Fruit fly (Drosophila melanogaster) whole organism, pupa: ENCODE data around the gene CG14866.
A peak's percentile ranks its signal among the peaks of the same experiment; 100 is the strongest.

Source experiments
- CG10348 ChIP-seq: fragments of 200-800 bp; sonication (Bioruptor generic); IDR thresholded peaks from 2 replicates; pipeline ENCODE4 v1.3.6; 2022; ENCODE audit warnings: missing biosample characterization, missing genetic modification characterization
- CG12605 ChIP-seq: fragments of 200-800 bp; sonication (Bioruptor generic); IDR thresholded peaks from 2 replicates; pipeline ENCODE4 v1.3.6; 2022; ENCODE audit warnings: missing biosample characterization, missing genetic modification characterization
- CG13204 ChIP-seq: fragments of 200-800 bp; sonication (Bioruptor generic); optimal IDR thresholded peaks from 2 replicates; lab custom pipeline; 2018; ENCODE audit warnings: missing biosample characterization, mild to moderate bottlenecking, missing genetic modification characterization, moderate library complexity
- CG14655 ChIP-seq: fragments of 200-800 bp; sonication (Bioruptor generic); optimal IDR thresholded peaks from 3 replicates; lab custom pipeline; 2017; ENCODE audit warnings: mild to moderate bottlenecking, missing biosample characterization, missing genetic modification reagents, missing genetic modification characterization
- CG15710 ChIP-seq: fragments of 200-800 bp; sonication (Bioruptor generic); optimal IDR thresholded peaks from 2 replicates; lab custom pipeline; 2018; ENCODE audit warnings: missing biosample characterization, mild to moderate bottlenecking, missing genetic modification characterization, moderate library complexity
- CG17806 ChIP-seq: fragments of 200-800 bp; sonication (Bioruptor generic); optimal IDR thresholded peaks from 2 replicates; lab custom pipeline; 2018; ENCODE audit warnings: missing biosample characterization, mild to moderate bottlenecking, missing genetic modification characterization, moderate library complexity
- CG32121 ChIP-seq: fragments of 200-800 bp; sonication (Bioruptor generic); IDR thresholded peaks from 2 replicates; pipeline ENCODE4 v1.3.6; 2022; ENCODE audit warnings: missing biosample characterization, missing genetic modification characterization
- CG34367 ChIP-seq: fragments of 200-800 bp; sonication (Bioruptor generic); optimal IDR thresholded peaks from 2 replicates; lab custom pipeline; 2018; ENCODE audit warnings: missing biosample characterization, mild to moderate bottlenecking, missing genetic modification characterization
- CG4496 ChIP-seq: fragments of 200-800 bp; sonication (Bioruptor generic); IDR thresholded peaks from 3 replicates; pipeline ENCODE4 v1.3.6; 2022; ENCODE audit warnings: missing biosample characterization, missing genetic modification characterization
- CG8159 ChIP-seq: fragments of 200-800 bp; sonication (Bioruptor generic); optimal IDR thresholded peaks from 3 replicates; lab custom pipeline; 2018; ENCODE audit warnings: missing biosample characterization, mild to moderate bottlenecking, missing genetic modification characterization, moderate library complexity
- CG8301 ChIP-seq: fragments of 200-800 bp; sonication (Bioruptor generic); optimal IDR thresholded peaks from 2 replicates; lab custom pipeline; 2018; ENCODE audit warnings: missing biosample characterization, mild to moderate bottlenecking, missing genetic modification characterization
- CG9948 ChIP-seq: fragments of 200-800 bp; sonication (Bioruptor generic); optimal IDR thresholded peaks from 2 replicates; lab custom pipeline; 2018; ENCODE audit warnings: missing biosample characterization, mild to moderate bottlenecking, missing genetic modification characterization, moderate library complexity
- D1 ChIP-seq: fragments of 200-800 bp; sonication (Bioruptor generic); optimal IDR thresholded peaks from 2 replicates; lab custom pipeline; 2018; ENCODE audit warnings: missing biosample characterization, mild to moderate bottlenecking, missing genetic modification characterization, moderate library complexity
- EcR ChIP-seq: fragments of 200-800 bp; sonication (Bioruptor generic); optimal IDR thresholded peaks from 3 replicates; lab custom pipeline; 2019; ENCODE audit warnings: missing biosample characterization, missing genetic modification characterization, mild to moderate bottlenecking, moderate library complexity, missing genetic modification reagents
- Ets98B ChIP-seq: fragments of 200-800 bp; sonication (Bioruptor generic); IDR thresholded peaks from 2 replicates; pipeline ENCODE4 v1.3.6; 2022; ENCODE audit warnings: missing biosample characterization, missing genetic modification characterization
- Pif1A ChIP-seq: fragments of 200-800 bp; sonication (Bioruptor generic); optimal IDR thresholded peaks from 3 replicates; lab custom pipeline; 2016; ENCODE audit warnings: missing biosample characterization, missing genetic modification characterization
- Pif1B ChIP-seq: fragments of 200-800 bp; sonication (Bioruptor generic); optimal IDR thresholded peaks from 3 replicates; lab custom pipeline; 2016; ENCODE audit warnings: missing biosample characterization, missing genetic modification characterization
- Snoo ChIP-seq: fragments of 200-800 bp; sonication (Bioruptor generic); optimal IDR thresholded peaks from 3 replicates; lab custom pipeline; 2017; ENCODE audit warnings: missing biosample characterization, mild to moderate bottlenecking, missing genetic modification characterization, inconsistent platforms
- fd96Ca ChIP-seq: fragments of 200-800 bp; sonication (Bioruptor generic); IDR thresholded peaks from 3 replicates; pipeline ENCODE4 v1.3.6; 2022; ENCODE audit warnings: missing biosample characterization, missing genetic modification characterization
- gl ChIP-seq: fragments of 200-800 bp; sonication (Bioruptor generic); optimal IDR thresholded peaks from 2 replicates; lab custom pipeline; 2018; ENCODE audit warnings: missing biosample characterization, mild to moderate bottlenecking, missing genetic modification characterization
- rn ChIP-seq: fragments of 200-800 bp; sonication (Bioruptor generic); IDR thresholded peaks from 2 replicates; pipeline ENCODE4 v1.3.6; 2022; ENCODE audit warnings: missing biosample characterization, missing genetic modification characterization

The CG14866 gene

DNA sequence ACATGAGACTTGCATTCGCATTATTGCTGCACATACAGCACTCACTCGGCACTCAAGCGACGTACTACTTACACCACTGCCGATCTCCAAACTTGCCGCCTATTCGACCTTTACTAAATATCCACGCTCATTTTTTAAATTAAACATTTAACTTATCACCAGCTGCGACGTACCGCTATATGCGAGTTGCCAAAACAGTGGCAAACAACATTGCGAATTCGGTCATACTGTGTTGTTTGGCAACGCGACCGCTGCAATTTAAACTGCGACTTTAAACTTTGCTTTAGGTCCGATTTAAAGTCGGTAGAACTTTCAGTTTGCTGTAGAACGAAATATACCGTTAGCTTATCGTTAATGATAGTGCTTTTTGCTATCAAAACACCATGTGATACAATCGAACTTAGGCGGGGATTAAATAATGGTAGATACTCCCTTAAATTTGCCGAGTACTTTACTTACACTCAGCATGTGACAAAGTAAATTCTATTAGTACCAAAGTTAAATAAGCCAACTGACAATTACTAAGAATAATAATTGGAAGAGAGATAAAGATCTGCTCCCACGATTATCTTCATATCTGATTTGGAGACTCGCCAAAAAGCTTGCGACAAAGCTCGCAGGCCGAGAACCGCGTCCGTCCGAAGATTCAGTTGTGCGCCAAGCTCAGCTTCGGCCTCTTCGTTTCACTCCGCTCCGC, 12.0 kb downstream of the CG14866 start, which contains the start of the genes CG6236 and ea:
TSS of gene CG6236 (minus strand) at position 187 of the 697 bp plus-strand sequence.
TSS of gene ea (plus strand) at position 647 of the 697 bp plus-strand sequence.
- TF ChIP-seq CG13204 (no peak), CG9948 (tag; lab: Kevin White, UChicago) (no peak), Ets98B (no peak), EcR (GFP tag; lab: Kevin White, UChicago) (no peak), CG10348 (GFP tag; lab: Robert Waterston, UW) (no peak), CG34367 (no peak), CG4496 (GFP tag; lab: Robert Waterston, UW) (no peak), CG15710 (no peak), D1 (tag; lab: Kevin White, UChicago) (no peak), CG14655 (GFP tag; lab: Kevin White, UChicago) (no peak), Pif1B (no peak), CG8159 (tag; lab: Kevin White, UChicago) (no peak), CG12605 (GFP tag; lab: Robert Waterston, UW) (no peak)
- TF ChIP-seq, all 21 proteins: peak for 0

DNA sequence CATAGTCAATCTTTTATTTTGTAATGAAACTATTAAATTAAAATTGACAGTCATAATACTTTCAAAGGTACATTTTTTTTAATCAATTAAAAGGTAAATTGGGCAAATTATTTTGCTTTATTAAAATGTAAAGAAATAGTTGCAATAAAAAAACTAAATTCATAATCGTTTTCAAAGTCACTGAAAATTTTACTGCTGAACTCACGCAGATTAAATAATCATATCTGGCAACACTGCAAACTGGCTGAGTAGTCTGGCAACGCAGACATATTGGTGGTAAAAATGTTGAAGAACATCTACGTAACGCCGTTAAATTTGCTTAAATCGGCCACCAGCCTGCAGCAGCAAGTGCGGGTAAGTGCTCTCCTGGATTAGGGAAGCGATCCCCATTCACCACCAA, 14.2 kb downstream of the CG14866 start, which contains the start of gene mRpL9:
TSS of gene mRpL9 (plus strand) at position 267 of the 400 bp plus-strand sequence.
- TF ChIP-seq CG14655 (GFP tag; lab: Kevin White, UChicago) (no peak), CG15710 (peak; percentile 5)

DNA sequence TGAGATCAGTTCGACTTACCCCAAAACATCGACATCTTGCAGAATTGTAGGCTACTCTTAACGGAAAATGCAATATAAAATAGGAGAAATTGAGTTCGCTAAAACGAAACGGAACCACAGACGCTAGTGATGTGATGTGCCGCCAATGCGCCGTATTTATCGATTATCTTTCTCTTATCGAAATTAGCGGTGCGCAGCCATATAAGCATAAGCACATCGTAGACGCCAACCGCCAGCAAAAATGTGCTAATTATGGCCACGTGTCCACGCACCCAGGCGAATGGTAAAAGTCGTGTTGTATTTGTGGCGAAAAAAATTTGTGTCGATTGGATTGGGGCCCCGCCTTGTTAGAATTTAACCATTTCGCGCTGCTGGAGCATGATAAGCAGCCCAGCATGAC, 16.7 kb downstream of the CG14866 start, which contains the start of the genes Fkbp39 and Cyfip:
TSS of gene Fkbp39 (minus strand) at position 140 of the 400 bp plus-strand sequence.
TSS of gene Cyfip (plus strand) at position 273 of the 400 bp plus-strand sequence.
- TF ChIP-seq CG4496 (GFP tag; lab: Robert Waterston, UW) (peak; percentile 11; the same call in 1 of the 3 replicates), D1 (tag; lab: Kevin White, UChicago) (no peak)

DNA sequence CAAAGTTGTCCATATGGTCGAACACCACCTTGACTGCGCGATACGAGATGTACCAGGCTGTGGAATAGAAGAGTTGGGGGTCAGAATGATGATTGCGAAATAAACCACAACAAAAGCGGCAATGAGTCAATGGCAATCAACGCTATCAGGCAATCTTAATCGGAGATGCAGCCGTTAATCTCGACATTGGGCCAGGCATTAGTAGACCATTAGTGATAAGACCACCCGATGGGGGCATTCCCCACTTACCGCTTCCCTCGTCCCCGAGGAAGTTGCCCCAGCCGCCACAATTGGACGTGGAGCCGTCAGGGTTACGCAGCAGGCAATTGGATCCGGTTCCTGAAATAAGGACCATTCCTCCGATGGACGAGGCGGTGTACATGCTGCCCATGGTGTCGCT, 22.8 kb downstream of the CG14866 start:
- TF ChIP-seq CG10348 (GFP tag; lab: Robert Waterston, UW) (no peak), Snoo (tag; lab: Kevin White, UChicago) (no peak), CG32121 (GFP tag; lab: Robert Waterston, UW) (no peak), rn (no peak), CG13204 (no peak), CG8301 (tag; lab: Kevin White, UChicago) (no peak), Pif1B (no peak), CG17806 (tag; lab: Kevin White, UChicago) (no peak), Ets98B (no peak), CG8159 (tag; lab: Kevin White, UChicago) (no peak), fd96Ca (GFP tag; lab: Robert Waterston, UW) (no peak), D1 (tag; lab: Kevin White, UChicago) (no peak), gl (tag; lab: Kevin White, UChicago) (no peak), CG9948 (tag; lab: Kevin White, UChicago) (no peak), CG12605 (GFP tag; lab: Robert Waterston, UW) (no peak)
- TF ChIP-seq, all 21 proteins: peak for 0

DNA sequence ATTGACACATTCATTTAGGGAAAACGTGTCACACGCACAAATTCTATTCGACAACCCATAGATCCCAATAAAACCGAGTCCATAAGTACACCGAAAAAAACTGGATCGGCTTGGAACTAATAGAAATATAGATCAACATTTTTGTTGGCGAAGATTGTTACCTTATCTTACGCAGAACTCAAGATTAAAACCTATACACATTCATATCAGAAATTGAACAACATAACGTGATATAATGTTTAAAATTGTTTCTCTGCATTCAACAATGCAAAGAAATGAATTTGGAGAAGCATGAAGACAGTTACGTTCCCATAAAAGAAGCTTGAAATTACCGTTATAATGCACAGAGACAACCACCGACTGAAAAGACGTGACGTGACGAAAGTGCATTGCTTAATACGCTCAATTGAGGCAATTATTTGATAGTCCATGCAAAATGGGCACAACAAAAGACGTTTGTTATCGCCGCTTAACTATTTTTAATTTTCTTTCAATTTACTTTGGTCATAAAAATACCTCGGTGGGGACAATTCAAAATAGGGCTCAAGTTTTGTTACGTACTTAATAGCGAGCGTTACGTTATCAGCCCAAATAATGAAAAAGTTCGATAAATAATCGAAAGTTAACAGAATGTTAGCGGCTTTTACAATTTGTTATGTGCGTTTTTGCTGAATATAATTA, 23.9 kb downstream of the CG14866 start, which contains the start of gene SerRS-m:
TSS of gene SerRS-m (plus strand) at position 616 of the 681 bp plus-strand sequence.
- no peak for TF ChIP-seq CG8301 (tag; lab: Kevin White, UChicago)
- TF ChIP-seq CG17806 (tag; lab: Kevin White, UChicago) = no peak
- TF ChIP-seq CG14655 (GFP tag; lab: Kevin White, UChicago) = no peak
- TF ChIP-seq Snoo (tag; lab: Kevin White, UChicago) = no peak
- TF ChIP-seq D1 (tag; lab: Kevin White, UChicago) = no peak
- no peak for TF ChIP-seq Pif1B
- no peak for TF ChIP-seq Pif1A (GFP tag; lab: Kevin White, UChicago)
- no peak for TF ChIP-seq CG10348 (GFP tag; lab: Robert Waterston, UW)
- TF ChIP-seq CG9948 (tag; lab: Kevin White, UChicago) = no peak
- TF ChIP-seq EcR (GFP tag; lab: Kevin White, UChicago) = no peak
- TF ChIP-seq CG13204 = no peak
- TF ChIP-seq CG12605 (GFP tag; lab: Robert Waterston, UW) = no peak
- no peak for TF ChIP-seq CG4496 (GFP tag; lab: Robert Waterston, UW)
- TF ChIP-seq rn = no peak

DNA sequence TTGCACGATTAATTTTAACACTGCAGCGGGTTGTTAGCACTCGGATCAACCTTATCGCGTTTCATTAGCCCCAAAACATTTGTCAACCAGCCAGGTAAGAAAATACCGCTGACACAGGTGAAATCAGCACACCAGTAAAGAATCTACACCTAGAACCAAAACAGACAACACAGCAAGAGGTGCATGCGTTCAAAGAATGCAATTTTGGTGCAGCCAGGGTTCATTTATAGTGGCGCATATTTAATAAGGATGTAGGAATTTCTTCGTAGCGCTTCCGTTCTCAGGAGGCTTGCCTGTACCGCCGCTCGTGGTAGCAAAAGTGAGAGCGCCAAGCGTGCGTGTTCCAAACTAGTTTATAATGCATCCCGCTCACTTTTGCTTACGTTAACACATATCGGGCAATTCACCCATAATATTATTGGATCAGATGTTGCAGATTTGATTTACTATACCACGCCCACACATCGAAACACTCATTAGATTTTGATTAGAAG, 26.2 kb downstream of the CG14866 start:
- TF ChIP-seq Ets98B (peak; percentile 51; the same call in 1 of the 2 replicates), Pif1B (no peak), CG32121 (GFP tag; lab: Robert Waterston, UW) (peak; percentile 57; the same call in 1 of the 2 replicates), CG4496 (GFP tag; lab: Robert Waterston, UW) (peak; percentile 61; the same call in 2 of the 3 replicates), fd96Ca (GFP tag; lab: Robert Waterston, UW) (peak; percentile 55; the same call in 1 of the 3 replicates), Pif1A (GFP tag; lab: Kevin White, UChicago) (no peak)
